Fruit fly (Drosophila melanogaster) whole organism: ENCODE measurements around the gene ko.

Experiments
- CG8478 ChIP-seq: fragments of >200 bp; optimal IDR thresholded peaks from 2 replicates; lab custom pipeline; 2018; ENCODE audit warnings: inconsistent platforms
- Dll ChIP-seq: fragments of >200 bp; optimal IDR thresholded peaks from 2 replicates; lab custom pipeline; 2017
- EcR ChIP-seq, 2 experiments: fragments of >200 bp; optimal IDR thresholded peaks; 2 replicates each; lab custom pipeline; 2017; ENCODE audit warnings: missing biosample characterization in 2 of 2, missing genetic modification characterization in 2 of 2, missing genetic modification reagents in 2 of 2
- pan ChIP-seq: fragments of >200 bp; optimal IDR thresholded peaks from 2 replicates; lab custom pipeline; 2017
- psq ChIP-seq: fragments of >200 bp; optimal IDR thresholded peaks from 2 replicates; lab custom pipeline; 2017
- usp ChIP-seq: fragments of >200 bp; optimal IDR thresholded peaks from 2 replicates; lab custom pipeline; 2017; ENCODE audit warnings: missing biosample characterization, missing genetic modification characterization, mixed read lengths

The ko gene

dm6 chr3L:21130839-21131410, at the start of gene ko:
ko (minus strand) TSS chr3L:21131159.
- no peak for TF ChIP-seq usp (GFP tag; lab: Kevin White, UChicago)
- TF ChIP-seq pan (lab: Kevin White, UChicago): no peak
- no peak for TF ChIP-seq EcR (GFP tag; optimal IDR thresholded peaks at IDR 0.05; lab: Kevin White, UChicago)
- no peak for TF ChIP-seq CG8478 (lab: Kevin White, UChicago)
- no peak for TF ChIP-seq Dll (lab: Kevin White, UChicago)
- no peak for TF ChIP-seq psq (lab: Kevin White, UChicago)

DNA sequence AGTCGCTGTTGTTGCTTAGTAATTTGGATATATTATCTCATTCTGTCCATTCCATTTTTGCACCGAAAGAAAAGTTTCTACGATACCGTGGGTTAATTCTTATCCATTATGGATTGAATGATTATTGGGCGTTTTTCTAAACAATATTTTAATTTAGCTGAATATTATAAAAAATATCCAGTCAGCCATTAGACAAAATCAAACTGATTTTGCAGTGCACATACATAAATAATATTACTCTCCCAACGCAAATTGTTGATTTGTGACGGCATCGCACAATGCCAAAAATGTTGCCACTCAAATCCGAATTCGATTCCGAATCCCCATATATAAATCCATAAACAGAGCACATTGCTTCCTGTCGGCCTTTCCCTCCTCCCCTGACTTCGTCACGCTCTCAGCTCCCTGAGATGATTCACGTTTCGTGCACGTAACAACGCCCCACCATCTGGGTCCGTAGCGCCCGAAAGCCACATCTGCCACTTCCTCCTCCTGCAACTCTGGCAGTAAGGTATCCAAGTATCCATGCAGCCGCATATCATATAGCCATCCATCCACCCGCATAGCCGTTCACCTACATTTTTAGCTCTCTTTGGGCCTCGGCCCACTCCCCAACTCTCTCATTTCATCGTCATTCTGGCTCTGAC, 46.1 kb upstream of the ko start:
- TF ChIP-seq psq (lab: Kevin White, UChicago) (no peak), usp (GFP tag; lab: Kevin White, UChicago) (no peak), pan (lab: Kevin White, UChicago) (no peak), CG8478 (lab: Kevin White, UChicago) (no peak), EcR (GFP tag; optimal IDR thresholded peaks at IDR 0.05; lab: Kevin White, UChicago) (no peak), Dll (lab: Kevin White, UChicago) (no peak)

DNA sequence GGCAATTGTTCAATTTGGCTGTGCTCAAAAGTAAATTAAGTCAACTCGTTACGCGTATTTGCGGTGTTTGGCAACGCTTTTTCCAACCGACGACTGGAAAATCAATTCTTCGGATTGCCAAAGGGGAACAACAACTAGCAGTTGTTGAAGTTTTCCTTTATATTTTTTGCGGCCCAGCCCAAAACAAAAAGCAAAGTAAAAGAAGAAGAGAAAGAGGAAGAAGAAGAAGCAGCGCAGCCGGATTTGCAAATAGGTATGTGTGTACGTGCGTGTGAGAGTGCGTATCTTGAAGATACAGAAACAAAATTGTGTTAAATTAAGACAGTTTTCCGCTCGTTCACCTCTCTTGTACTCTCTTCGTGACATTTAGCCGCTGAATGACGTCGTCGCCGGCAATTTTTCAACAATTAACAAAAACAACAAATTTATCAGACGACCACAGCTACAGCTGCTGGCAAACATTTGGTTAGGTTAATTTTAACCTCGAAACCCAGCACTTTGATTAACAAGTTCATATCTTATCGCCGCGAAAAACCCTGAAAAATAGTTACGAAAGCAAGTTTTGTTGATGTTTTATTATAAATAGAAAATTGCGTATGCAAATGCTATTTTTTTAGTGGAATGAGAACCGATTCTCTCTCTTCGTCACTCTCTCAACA, 45.4 kb upstream of the ko start:
- TF ChIP-seq CG8478 (lab: Kevin White, UChicago) (no peak), EcR (GFP tag; optimal IDR thresholded peaks at IDR 0.05; lab: Kevin White, UChicago) (no peak), psq (lab: Kevin White, UChicago) (no peak), usp (GFP tag; lab: Kevin White, UChicago) (no peak), pan (lab: Kevin White, UChicago) (no peak), Dll (lab: Kevin White, UChicago) (no peak)

DNA sequence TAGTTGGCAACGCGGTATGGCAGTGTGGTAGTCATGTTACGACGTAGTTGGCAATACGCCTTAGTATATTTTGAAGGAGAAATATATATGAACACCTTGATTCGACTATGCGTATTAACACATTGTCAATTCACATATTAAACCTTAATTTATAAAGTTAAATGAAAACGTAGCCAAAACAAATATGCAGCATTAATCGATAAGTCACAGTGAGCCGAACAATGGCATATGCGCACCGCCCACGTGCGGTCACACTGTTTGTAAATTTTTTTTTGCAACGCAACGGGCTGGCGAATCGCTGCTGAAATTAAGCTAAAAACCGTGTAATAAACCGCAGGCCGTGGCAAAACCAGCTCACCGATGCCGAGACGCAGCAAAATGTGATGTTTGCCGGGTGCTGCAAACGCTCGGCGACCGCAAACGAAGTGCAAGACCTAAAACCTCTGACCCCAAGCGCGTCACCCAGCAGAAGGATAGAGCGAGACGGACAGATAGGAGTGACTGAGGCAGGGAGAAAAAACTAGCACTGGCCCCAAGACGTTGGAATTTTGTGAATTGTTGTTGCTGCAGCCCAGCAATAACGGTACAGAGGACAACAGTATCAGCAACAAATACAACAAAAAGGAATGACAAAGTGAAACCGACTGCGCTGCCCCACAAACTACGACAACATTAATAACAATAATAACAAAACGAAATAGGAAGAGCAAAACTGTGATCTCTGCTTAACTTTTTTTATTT, 44.7 kb upstream of the ko start:
- TF ChIP-seq CG8478 (lab: Kevin White, UChicago) (no peak), pan (lab: Kevin White, UChicago) (no peak), EcR (GFP tag; optimal IDR thresholded peaks at IDR 0.05; lab: Kevin White, UChicago) (no peak), usp (GFP tag; lab: Kevin White, UChicago) (no peak), Dll (lab: Kevin White, UChicago) (no peak), psq (lab: Kevin White, UChicago) (no peak)

dm6 chr3L:21174962-21175361, 44.0 kb upstream of the ko start:
- TF ChIP-seq Dll (lab: Kevin White, UChicago): no peak
- no peak for TF ChIP-seq usp (GFP tag; lab: Kevin White, UChicago)
- no peak for TF ChIP-seq CG8478 (lab: Kevin White, UChicago)
- TF ChIP-seq EcR (GFP tag; optimal IDR thresholded peaks at IDR 0.05; lab: Kevin White, UChicago): no peak
- TF ChIP-seq pan (lab: Kevin White, UChicago): no peak
- TF ChIP-seq psq (lab: Kevin White, UChicago): no peak

DNA sequence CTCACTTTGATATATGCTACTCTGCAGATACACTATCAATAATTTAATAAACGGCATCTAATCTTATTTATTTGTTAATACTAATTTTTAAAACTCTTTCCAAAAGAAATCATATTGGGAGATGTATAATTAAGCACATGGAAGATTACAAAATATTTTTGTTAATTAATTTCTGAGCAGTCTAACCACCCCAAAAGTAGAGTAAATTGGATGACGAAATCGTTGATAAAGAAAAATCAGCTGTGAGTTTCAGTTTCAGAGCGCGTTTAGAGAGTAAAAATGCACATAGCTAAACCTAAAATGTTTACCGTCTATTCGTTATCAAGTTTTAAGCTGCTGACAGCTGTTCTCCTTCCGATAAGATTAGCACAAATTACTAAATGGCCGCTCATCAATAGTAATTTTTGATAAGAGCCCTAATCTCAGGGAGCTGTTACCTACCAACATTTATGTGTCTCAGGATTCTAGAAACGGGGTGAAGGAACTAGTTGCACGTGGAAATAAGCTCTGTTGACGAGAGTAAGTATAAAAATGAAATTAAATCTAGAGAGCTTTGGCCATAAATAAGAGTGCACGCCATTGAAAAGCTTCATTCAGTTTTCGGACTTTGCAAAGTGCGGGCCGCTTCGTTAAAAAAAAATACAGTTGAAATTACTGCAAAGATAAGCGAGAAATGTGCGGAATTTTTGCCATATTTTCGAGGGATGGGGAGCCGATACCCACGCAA, 41.7 kb upstream of the ko start, which contains the start of the genes chb and AsnS:
Gene chb (plus strand): TSS at position 327 of the 727 bp plus-strand sequence.
Gene AsnS (plus strand): TSS at position 592 of the 727 bp plus-strand sequence.
- TF ChIP-seq psq (lab: Kevin White, UChicago) (no peak), usp (GFP tag; lab: Kevin White, UChicago) (no peak), pan (lab: Kevin White, UChicago) (no peak), EcR (GFP tag; optimal IDR thresholded peaks at IDR 0.05; lab: Kevin White, UChicago) (peak in 1 of 2 experiments; percentile 6), Dll (lab: Kevin White, UChicago) (no peak), CG8478 (lab: Kevin White, UChicago) (no peak)

DNA sequence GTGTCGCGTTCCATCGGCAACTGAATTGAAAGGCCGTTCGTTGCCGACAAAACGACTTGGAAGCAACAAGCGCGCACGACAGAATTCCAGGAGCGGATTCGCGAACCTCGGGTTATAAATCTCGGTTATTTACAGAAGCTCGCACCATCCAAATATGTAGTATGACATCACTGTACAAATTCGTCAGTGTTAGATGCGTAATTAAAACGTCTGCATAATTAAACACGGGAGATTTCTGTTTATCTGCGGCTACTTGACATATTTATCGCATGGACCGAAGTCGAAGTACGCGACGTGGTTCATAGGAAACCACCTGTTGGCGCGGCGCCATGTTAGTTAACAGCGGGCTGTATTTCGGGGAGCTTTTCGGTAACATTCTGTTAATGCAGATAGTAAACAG, 40.9 kb upstream of the ko start, which contains the start of gene Ac78C:
Gene Ac78C (minus strand): TSS at position 26 of the 400 bp plus-strand sequence.
- TF ChIP-seq Dll (lab: Kevin White, UChicago) (no peak), EcR (GFP tag; optimal IDR thresholded peaks at IDR 0.05; lab: Kevin White, UChicago) (no peak), CG8478 (lab: Kevin White, UChicago) (no peak), psq (lab: Kevin White, UChicago) (no peak), pan (lab: Kevin White, UChicago) (no peak), usp (GFP tag; lab: Kevin White, UChicago) (no peak)

DNA sequence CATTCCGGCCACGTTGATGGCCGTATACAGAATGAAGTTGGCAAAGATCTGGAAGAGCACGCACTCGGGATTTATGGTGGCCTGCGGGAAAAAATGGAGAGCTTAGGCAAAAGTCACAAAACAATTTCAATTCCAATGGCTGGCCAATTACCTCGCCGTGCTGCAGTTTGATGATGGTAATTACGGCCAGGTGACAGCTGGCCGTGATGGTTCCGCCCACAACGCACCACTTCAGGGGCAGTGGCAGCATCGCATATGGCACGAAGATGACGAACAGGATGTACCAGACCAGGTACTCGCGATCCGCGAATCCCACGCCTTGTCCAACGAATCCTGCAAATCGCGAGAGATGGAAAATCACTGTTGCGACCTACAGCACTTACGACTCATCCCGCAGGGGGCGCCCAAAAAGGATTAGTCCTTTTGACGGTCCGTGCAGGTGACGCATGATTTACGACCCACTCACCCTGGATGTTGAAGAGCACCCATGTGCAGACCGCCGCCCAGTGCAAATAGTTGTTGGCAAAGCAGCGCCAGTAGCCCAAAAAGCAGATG, 15.0 kb upstream of the ko start:
- TF ChIP-seq psq (lab: Kevin White, UChicago): no peak
- no peak for TF ChIP-seq EcR (GFP tag; optimal IDR thresholded peaks at IDR 0.05; lab: Kevin White, UChicago)
- no peak for TF ChIP-seq CG8478 (lab: Kevin White, UChicago)
- TF ChIP-seq Dll (lab: Kevin White, UChicago): no peak
- TF ChIP-seq usp (GFP tag; lab: Kevin White, UChicago): no peak
- no peak for TF ChIP-seq pan (lab: Kevin White, UChicago)

- TF ChIP-seq EcR (GFP tag; optimal IDR thresholded peaks at IDR 0.05; lab: Kevin White, UChicago): no peak
- no peak for TF ChIP-seq psq (lab: Kevin White, UChicago)
- TF ChIP-seq usp (GFP tag; lab: Kevin White, UChicago): no peak
- no peak for TF ChIP-seq pan (lab: Kevin White, UChicago)
- no peak for TF ChIP-seq Dll (lab: Kevin White, UChicago)
- TF ChIP-seq CG8478 (lab: Kevin White, UChicago): no peak
Observed at dm6 chr3L:21136253-21136652, 5.3 kb upstream of the ko start, which contains the start of gene CG10565. CG10565 (minus strand) TSS chr3L:21136353.
